Fruit fly (Drosophila melanogaster) Kc167 (cell line): ENCODE data around the gene Ask1.

ENCODE experiments used
- Myc ChIP-seq: fragments of >200 bp; optimal IDR thresholded peaks from 2 replicates; lab custom pipeline; 2017; ENCODE audit warnings: missing external identifiers
- Sin3A ChIP-seq: fragments of >200 bp; optimal IDR thresholded peaks from 2 replicates; lab custom pipeline; 2018; ENCODE audit warnings: missing external identifiers
- h ChIP-seq: fragments of >200 bp; optimal IDR thresholded peaks from 3 replicates; lab custom pipeline; 2018; ENCODE audit warnings: missing external identifiers
- insv ChIP-seq: fragments of >200 bp; optimal IDR thresholded peaks from 3 replicates; lab custom pipeline; 2018; ENCODE audit warnings: missing external identifiers
- psq ChIP-seq: fragments of >200 bp; optimal IDR thresholded peaks from 2 replicates; lab custom pipeline; 2017; ENCODE audit warnings: missing external identifiers
- ttk ChIP-seq: sonication (Bioruptor generic); optimal IDR thresholded peaks from 2 replicates; lab custom pipeline; 2017; ENCODE audit warnings: missing external identifiers

- TF ChIP-seq psq, result no peak
- TF ChIP-seq h (lab: Kevin White, UChicago), result no peak
- no peak for TF ChIP-seq insv (lab: Kevin White, UChicago)
- no peak for TF ChIP-seq ttk (lab: Kevin White, UChicago)
- no peak for TF ChIP-seq Myc (lab: Kevin White, UChicago)
- TF ChIP-seq Sin3A (lab: Kevin White, UChicago), result no peak
Observed at dm6 chr3R:19909541-19910182, 30.1 kb downstream of the Ask1 start.
